Worm (Caenorhabditis elegans): Measurements from ENCODE around the gene cah-4.

Gene cah-4

DNA sequence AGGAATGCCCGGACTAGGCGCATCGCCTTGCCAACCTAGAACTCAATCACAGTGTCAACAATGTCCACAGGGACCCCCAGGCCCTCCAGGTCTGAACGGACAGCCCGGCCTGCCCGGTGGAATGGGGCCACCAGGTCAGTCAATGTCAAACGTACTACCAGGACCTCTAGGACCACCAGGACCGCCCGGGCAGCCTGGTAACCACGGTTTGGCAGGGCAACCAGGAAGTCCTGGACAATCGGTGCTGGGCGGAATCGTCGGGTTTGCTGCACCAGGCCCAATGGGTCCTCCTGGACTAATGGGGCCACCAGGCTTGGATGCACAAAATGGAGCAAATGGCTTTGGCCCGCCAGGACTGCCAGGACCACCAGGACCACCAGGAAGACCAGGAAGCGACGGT lies 48.3 kb downstream of the cah-4 start:
- TF ChIP-seq him-1 (tag; optimal IDR thresholded peaks at IDR 0.05) (no peak), dao-5 (tag; optimal IDR thresholded peaks at IDR 0.05) (no peak), W03F9.2 (tag; optimal IDR thresholded peaks at IDR 0.05) (no peak)

DNA sequence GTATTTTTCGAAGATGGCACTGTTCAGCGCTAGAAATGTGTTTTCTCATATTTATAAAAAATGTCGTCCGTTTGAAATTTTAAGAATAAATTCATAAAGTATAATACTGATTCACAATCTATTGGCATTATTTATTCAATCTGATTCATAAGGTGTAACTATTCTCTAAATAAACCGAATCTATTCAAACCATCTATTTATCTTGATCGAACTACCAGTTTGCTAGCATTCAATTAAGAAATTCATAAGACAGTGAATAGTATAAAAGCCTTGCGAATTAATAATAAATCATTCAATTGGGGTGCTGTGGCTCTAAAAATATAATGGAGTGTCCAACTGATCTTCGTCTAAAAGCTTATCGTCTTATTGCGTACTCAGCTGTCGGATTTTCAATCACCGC lies 48.8 kb downstream of the cah-4 start, which contains the start of gene col-44:
col-44 (plus strand) TSS at position 301 of the 400 bp plus-strand sequence.
- no peak for TF ChIP-seq W03F9.2 (tag; optimal IDR thresholded peaks at IDR 0.05)
- TF ChIP-seq him-1 (tag; optimal IDR thresholded peaks at IDR 0.05) = no peak
- TF ChIP-seq dao-5 (tag; optimal IDR thresholded peaks at IDR 0.05) = no peak

DNA sequence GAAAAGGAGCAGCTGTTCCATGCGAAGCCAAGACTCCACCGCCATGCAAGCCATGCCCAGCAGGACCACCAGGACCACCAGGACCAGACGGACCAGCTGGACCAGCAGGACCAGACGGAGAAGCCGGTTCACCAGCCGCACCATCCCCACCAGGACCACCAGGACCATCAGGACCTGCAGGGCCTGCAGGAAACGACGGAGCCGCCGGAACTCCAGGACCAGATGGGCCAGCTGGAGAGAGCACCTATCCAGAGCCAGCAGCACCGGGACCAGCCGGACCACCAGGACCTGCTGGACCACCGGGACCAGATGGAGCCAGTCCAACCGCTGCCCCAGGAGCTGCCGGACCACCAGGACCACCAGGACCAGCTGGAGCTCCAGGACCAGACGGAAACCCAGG lies 49.6 kb downstream of the cah-4 start:
- TF ChIP-seq W03F9.2 (tag; optimal IDR thresholded peaks at IDR 0.05) (no peak), him-1 (tag; optimal IDR thresholded peaks at IDR 0.05) (no peak)

DNA sequence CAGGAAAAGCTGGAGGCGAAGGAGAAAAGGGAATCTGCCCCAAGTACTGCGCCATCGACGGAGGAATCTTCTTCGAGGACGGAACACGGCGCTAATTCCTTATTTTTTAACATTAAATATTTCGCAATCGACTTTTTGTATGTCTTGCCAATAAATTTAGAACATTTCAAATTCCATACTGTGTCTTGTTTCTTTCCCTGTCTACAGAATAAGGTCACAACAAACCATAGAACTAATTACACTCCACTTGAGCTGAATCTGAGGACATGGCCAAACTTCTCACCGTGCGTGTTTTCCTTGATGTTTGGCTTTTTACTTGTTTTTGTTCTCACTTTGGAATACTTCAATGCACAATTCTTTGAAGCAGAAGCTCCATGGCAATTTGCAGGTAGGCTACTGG lies 50.0 kb downstream of the cah-4 start, which contains the start of gene F54B11.4:
F54B11.4 (plus strand) TSS at position 301 of the 400 bp plus-strand sequence.
- TF ChIP-seq him-1 (tag; optimal IDR thresholded peaks at IDR 0.05) (no peak), W03F9.2 (tag; optimal IDR thresholded peaks at IDR 0.05) (no peak), dao-5 (tag; optimal IDR thresholded peaks at IDR 0.05) (no peak)
